Worm (Caenorhabditis elegans) whole organism, L2 larva: Measurements from ENCODE around the gene srd-29.

ENCODE experiments used
- ZK546.5 ChIP-seq: sonication (generic microtip); optimal IDR thresholded peaks from 2 replicates; lab custom pipeline; 2017; ENCODE audit warnings: missing biosample characterization, missing genetic modification characterization
- ama-1 ChIP-seq: fragments of 150-350 bp; optimal IDR thresholded peaks from 2 replicates; lab custom pipeline; 2018; ENCODE audit warnings: inconsistent platforms
- ceh-82 ChIP-seq: fragments of 150-350 bp; optimal IDR thresholded peaks from 2 replicates; lab custom pipeline; 2014; ENCODE audit warnings: missing biosample characterization, missing genetic modification characterization
- egl-27 ChIP-seq: sonication (generic microtip); optimal IDR thresholded peaks from 3 replicates; lab custom pipeline; 2017; ENCODE audit warnings: missing biosample characterization, missing genetic modification reagents, missing genetic modification characterization
- elt-1 ChIP-seq: fragments of 150-350 bp; optimal IDR thresholded peaks from 2 replicates; lab custom pipeline; 2014; ENCODE audit warnings: missing biosample characterization, missing genetic modification characterization
- lin-13 ChIP-seq: fragments of 150-350 bp; optimal IDR thresholded peaks from 2 replicates; lab custom pipeline; 2014; ENCODE audit warnings: missing biosample characterization, missing genetic modification reagents, missing genetic modification characterization
- nhr-237 ChIP-seq: fragments of 150-350 bp; optimal IDR thresholded peaks from 2 replicates; lab custom pipeline; 2014; ENCODE audit warnings: missing biosample characterization, missing genetic modification characterization
- unc-62 ChIP-seq: fragments of 150-350 bp; optimal IDR thresholded peaks from 2 replicates; lab custom pipeline; 2014; ENCODE audit warnings: missing biosample characterization, missing genetic modification reagents, missing genetic modification characterization
- ztf-4 ChIP-seq: fragments of 150-350 bp; optimal IDR thresholded peaks from 2 replicates; lab custom pipeline; 2014; ENCODE audit warnings: missing biosample characterization, missing genetic modification characterization

ce11 chrV:7629504-7629903 lies 6.1 kb upstream of the srd-29 start, which contains the start of gene srd-30:
- TF ChIP-seq ceh-82 (no peak), egl-27 (tag; lab: Kevin White, UChicago) (no peak), ama-1 (lab: Kevin White, UChicago) (no peak), unc-62 (GFP tag; lab: Kevin White, UChicago) (no peak), nhr-237 (tag; lab: Kevin White, UChicago) (no peak), lin-13 (no peak), elt-1 (tag; lab: Kevin White, UChicago) (no peak), ztf-4 (no peak), ZK546.5 (tag; lab: Kevin White, UChicago) (no peak)
